Worm (Caenorhabditis elegans) whole organism, L3 larva: Measurements from ENCODE around the gene Y57G7A.2.

Source experiments
- nfya-1 ChIP-seq: sonication (generic microtip); optimal IDR thresholded peaks from 2 replicates; lab custom pipeline; 2017; ENCODE audit warnings: missing genetic modification characterization, mild to moderate bottlenecking, missing compliant biosample characterization, antibody characterized with exemption, moderate library complexity; ENCODE audit not compliant: insufficient read depth
- nhr-12 ChIP-seq: fragments of 150-350 bp; optimal IDR thresholded peaks from 2 replicates; lab custom pipeline; 2014; ENCODE audit warnings: missing biosample characterization, missing genetic modification characterization
- nhr-28 ChIP-seq: fragments of 150-350 bp; optimal IDR thresholded peaks from 2 replicates; lab custom pipeline; 2014; ENCODE audit warnings: missing biosample characterization, missing genetic modification characterization
- pha-4 ChIP-seq: fragments of 150-350 bp; optimal IDR thresholded peaks from 2 replicates; lab custom pipeline; 2014; ENCODE audit warnings: missing biosample characterization, missing genetic modification reagents, missing genetic modification characterization

- no peak for TF ChIP-seq nhr-12
- no peak for TF ChIP-seq pha-4
- TF ChIP-seq nhr-28 (tag; lab: Kevin White, UChicago): no peak
- no peak for TF ChIP-seq nfya-1 (tag; lab: Kevin White, UChicago)
Measured at ce11 chrII:1306550-1306949, 10.7 kb downstream of the Y57G7A.2 start.
